Worm (Caenorhabditis elegans) whole organism, L4 larva: ENCODE measurements around the gene M02F4.2.

ENCODE experiments used
- D1046.2 ChIP-seq: fragments of 200-800 bp; sonication (Bioruptor generic); IDR thresholded peaks from 2 replicates; pipeline ENCODE4 v1.3.6; 2022; ENCODE audit warnings: missing genetic modification characterization, missing compliant biosample characterization
- F44E2.7 ChIP-seq: fragments of 200-800 bp; sonication (Bioruptor generic); IDR thresholded peaks from 2 replicates; pipeline ENCODE4 v2.1.2; 2022; ENCODE audit warnings: missing genetic modification characterization, missing compliant biosample characterization
- F49E8.2 ChIP-seq: sonication (generic microtip); optimal IDR thresholded peaks from 2 replicates; lab custom pipeline; 2016; ENCODE audit warnings: missing compliant biosample characterization, mild to moderate bottlenecking, missing genetic modification characterization, borderline replicate concordance
- T20F7.1 ChIP-seq: fragments of 200-800 bp; sonication (Bioruptor generic); optimal IDR thresholded peaks from 2 replicates; lab custom pipeline; 2018; ENCODE audit warnings: mild to moderate bottlenecking, missing genetic modification characterization, missing compliant biosample characterization
- T26A8.4 ChIP-seq: fragments of 200-800 bp; sonication (Bioruptor generic); IDR thresholded peaks from 2 replicates; pipeline ENCODE4 v1.3.6; 2022; ENCODE audit warnings: missing genetic modification characterization, missing compliant biosample characterization
- Y105C5A.15 ChIP-seq: fragments of 200-800 bp; sonication (Bioruptor generic); IDR thresholded peaks from 2 replicates; pipeline ENCODE4 v1.3.6; 2022; ENCODE audit warnings: missing genetic modification characterization, missing compliant biosample characterization
- Y5F2A.4 ChIP-seq: fragments of 200-800 bp; sonication (Bioruptor generic); optimal IDR thresholded peaks from 2 replicates; lab custom pipeline; 2018; ENCODE audit warnings: mild to moderate bottlenecking, missing genetic modification characterization, missing compliant biosample characterization
- Y75B8A.6 ChIP-seq: fragments of 200-800 bp; sonication (Bioruptor generic); IDR thresholded peaks from 2 replicates; pipeline ENCODE4 v1.3.6; 2022; ENCODE audit warnings: missing genetic modification reagents, missing genetic modification characterization, missing compliant biosample characterization
- ZK337.2 ChIP-seq: fragments of 200-800 bp; sonication (Bioruptor generic); IDR thresholded peaks from 2 replicates; pipeline ENCODE4 v1.3.6; 2022; ENCODE audit warnings: missing genetic modification reagents, missing genetic modification characterization, missing compliant biosample characterization
- ceh-44 ChIP-seq: fragments of 200-800 bp; sonication (Bioruptor generic); IDR thresholded peaks from 2 replicates; pipeline ENCODE4 v1.3.6; 2022; ENCODE audit warnings: missing genetic modification reagents, missing genetic modification characterization, missing compliant biosample characterization
- ceh-62 ChIP-seq: sonication (generic microtip); optimal IDR thresholded peaks from 2 replicates; lab custom pipeline; 2017; ENCODE audit warnings: missing biosample characterization, missing genetic modification characterization
- ceh-82 ChIP-seq: sonication (generic microtip); optimal IDR thresholded peaks from 2 replicates; lab custom pipeline; 2017; ENCODE audit warnings: missing biosample characterization, missing genetic modification characterization
- ces-1 ChIP-seq: fragments of 150-350 bp; sonication (generic microtip); optimal IDR thresholded peaks from 4 replicates; lab custom pipeline; 2014; ENCODE audit warnings: missing biosample characterization, missing genetic modification reagents, missing genetic modification characterization
- daf-12 ChIP-seq: fragments of 150-350 bp; optimal IDR thresholded peaks from 2 replicates; lab custom pipeline; 2014; ENCODE audit warnings: missing biosample characterization, missing genetic modification reagents, missing genetic modification characterization
- daf-16 ChIP-seq, 3 experiments: sonication (generic microtip); optimal IDR thresholded peaks; 2 replicates each; lab custom pipeline; 2016 to 2017; ENCODE audit warnings: missing genetic modification characterization in 3 of 3, missing genetic modification reagents in 3 of 3, mild to moderate bottlenecking in 2 of 3, missing compliant biosample characterization in 2 of 3, missing biosample characterization in 1 of 3, moderate library complexity in 1 of 3
- dmd-8 ChIP-seq: fragments of 200-800 bp; sonication (Bioruptor generic); IDR thresholded peaks from 2 replicates; pipeline ENCODE4 v1.3.6; 2022; ENCODE audit warnings: missing genetic modification characterization, missing compliant biosample characterization
- duxl-1 ChIP-seq: sonication (generic microtip); optimal IDR thresholded peaks from 2 replicates; lab custom pipeline; 2016; ENCODE audit warnings: mild to moderate bottlenecking, missing genetic modification characterization, moderate library complexity, missing compliant biosample characterization; ENCODE audit not compliant: poor library complexity
- egl-43 ChIP-seq: fragments of 200-800 bp; sonication (Bioruptor generic); IDR thresholded peaks from 2 replicates; pipeline ENCODE4 v1.3.6; 2022; ENCODE audit warnings: missing genetic modification reagents, missing genetic modification characterization, missing compliant biosample characterization
- fkh-10 ChIP-seq: fragments of 150-350 bp; optimal IDR thresholded peaks from 2 replicates; lab custom pipeline; 2014; ENCODE audit warnings: missing biosample characterization, missing genetic modification reagents, missing genetic modification characterization
- fos-1 ChIP-seq: fragments of 150-350 bp; optimal IDR thresholded peaks from 2 replicates; lab custom pipeline; 2014; ENCODE audit warnings: missing biosample characterization, missing genetic modification characterization
- gei-8 ChIP-seq: fragments of 200-800 bp; sonication (Bioruptor generic); optimal IDR thresholded peaks from 2 replicates; lab custom pipeline; 2018; ENCODE audit warnings: mild to moderate bottlenecking, missing genetic modification characterization, missing compliant biosample characterization
- hlh-11 ChIP-seq: fragments of 200-800 bp; sonication (Bioruptor generic); optimal IDR thresholded peaks from 2 replicates; lab custom pipeline; 2018; ENCODE audit warnings: mild to moderate bottlenecking, missing genetic modification characterization, missing compliant biosample characterization
- hlh-30 ChIP-seq: sonication (generic microtip); optimal IDR thresholded peaks from 2 replicates; lab custom pipeline; 2017; ENCODE audit warnings: antibody characterized with exemption, mild to moderate bottlenecking, missing genetic modification characterization, missing compliant biosample characterization; ENCODE audit not compliant: insufficient read depth
- lin-38 ChIP-seq: fragments of 200-800 bp; sonication (Bioruptor generic); IDR thresholded peaks from 2 replicates; pipeline ENCODE4 v1.3.6; 2022; ENCODE audit warnings: missing genetic modification reagents, missing genetic modification characterization, missing compliant biosample characterization
- lin-39 ChIP-seq: fragments of 150-350 bp; optimal IDR thresholded peaks from 2 replicates; lab custom pipeline; 2014; ENCODE audit warnings: missing biosample characterization, missing genetic modification reagents, missing genetic modification characterization
- lsy-2 ChIP-seq, 2 experiments: fragments of 150-350 bp in 1 of 2; sonication (generic microtip) in 1 of 2; optimal IDR thresholded peaks; 2 replicates each; lab custom pipeline; 2014 to 2017; ENCODE audit warnings: missing biosample characterization in 2 of 2, missing genetic modification characterization in 2 of 2
- mdt-29 ChIP-seq: fragments of 200-800 bp; sonication (Bioruptor generic); IDR thresholded peaks from 2 replicates; pipeline ENCODE4 v1.3.6; 2022; ENCODE audit warnings: missing genetic modification reagents, missing genetic modification characterization, missing compliant biosample characterization
- mep-1 ChIP-seq: fragments of 150-350 bp; sonication (generic microtip); optimal IDR thresholded peaks from 3 replicates; lab custom pipeline; 2014; ENCODE audit warnings: missing biosample characterization, missing genetic modification characterization
- nhr-102 ChIP-seq: sonication (generic microtip); optimal IDR thresholded peaks from 2 replicates; lab custom pipeline; 2016; ENCODE audit warnings: mild to moderate bottlenecking, missing genetic modification characterization, moderate library complexity, missing compliant biosample characterization
- nhr-11 ChIP-seq: fragments of 150-350 bp; optimal IDR thresholded peaks from 2 replicates; lab custom pipeline; 2014; ENCODE audit warnings: missing biosample characterization, missing genetic modification characterization
- nhr-237 ChIP-seq: sonication (generic microtip); optimal IDR thresholded peaks from 2 replicates; lab custom pipeline; 2017; ENCODE audit warnings: missing biosample characterization, missing genetic modification characterization
- nhr-25 ChIP-seq: sonication (generic microtip); optimal IDR thresholded peaks from 2 replicates; lab custom pipeline; 2017; ENCODE audit warnings: missing genetic modification characterization, mild to moderate bottlenecking, missing compliant biosample characterization, antibody characterized with exemption, moderate library complexity, borderline replicate concordance; ENCODE audit not compliant: insufficient read depth
- nhr-41 ChIP-seq: fragments of 200-800 bp; sonication (Bioruptor generic); IDR thresholded peaks from 2 replicates; pipeline ENCODE4 v1.3.6; 2022; ENCODE audit warnings: missing genetic modification reagents, missing genetic modification characterization, missing compliant biosample characterization
- nhr-48 ChIP-seq: sonication (generic microtip); optimal IDR thresholded peaks from 2 replicates; lab custom pipeline; 2016; ENCODE audit warnings: mild to moderate bottlenecking, missing genetic modification characterization, missing compliant biosample characterization
- nhr-76 ChIP-seq: fragments of 150-350 bp; optimal IDR thresholded peaks from 2 replicates; lab custom pipeline; 2014; ENCODE audit warnings: missing biosample characterization, missing genetic modification characterization
- nhr-77 ChIP-seq: fragments of 150-350 bp; optimal IDR thresholded peaks from 2 replicates; lab custom pipeline; 2014; ENCODE audit warnings: missing biosample characterization, missing genetic modification characterization
- rbr-2 ChIP-seq: sonication (generic microtip); optimal IDR thresholded peaks from 2 replicates; lab custom pipeline; 2016; ENCODE audit warnings: missing genotype, missing genetic modification characterization, missing compliant biosample characterization
- skn-1 ChIP-seq: fragments of 150-350 bp; optimal IDR thresholded peaks from 2 replicates; lab custom pipeline; 2014; ENCODE audit warnings: missing biosample characterization, missing genetic modification characterization
- snpc-1.2 ChIP-seq: fragments of 200-800 bp; sonication (Bioruptor generic); IDR thresholded peaks from 2 replicates; pipeline ENCODE4 v1.3.6; 2022; ENCODE audit warnings: missing genetic modification reagents, missing genetic modification characterization, missing compliant biosample characterization
- spr-1 ChIP-seq: sonication (generic microtip); optimal IDR thresholded peaks from 2 replicates; lab custom pipeline; 2016; ENCODE audit warnings: mild to moderate bottlenecking, missing genetic modification characterization, missing compliant biosample characterization
- spr-3 ChIP-seq: fragments of 200-800 bp; sonication (Bioruptor generic); optimal IDR thresholded peaks from 2 replicates; lab custom pipeline; 2018; ENCODE audit warnings: mild to moderate bottlenecking, missing genetic modification characterization, missing compliant biosample characterization
- tag-97 ChIP-seq: fragments of 200-800 bp; sonication (Bioruptor generic); IDR thresholded peaks from 2 replicates; pipeline ENCODE4 v1.3.6; 2022; ENCODE audit warnings: missing genetic modification characterization, missing compliant biosample characterization
- tra-1 ChIP-seq: fragments of 200-800 bp; sonication (Bioruptor generic); IDR thresholded peaks from 2 replicates; pipeline ENCODE4 v1.3.6; 2022; ENCODE audit warnings: missing genetic modification reagents, missing genetic modification characterization, missing compliant biosample characterization
- unc-130 ChIP-seq: sonication (generic microtip); optimal IDR thresholded peaks from 2 replicates; lab custom pipeline; 2016; ENCODE audit warnings: missing genetic modification reagents, missing genetic modification characterization, missing compliant biosample characterization
- unc-39 ChIP-seq: sonication (generic microtip); optimal IDR thresholded peaks from 2 replicates; lab custom pipeline; 2017; ENCODE audit warnings: missing biosample characterization, missing genetic modification characterization
- vab-7 ChIP-seq: fragments of 200-800 bp; sonication (Bioruptor generic); IDR thresholded peaks from 2 replicates; pipeline ENCODE4 v1.3.6; 2022; ENCODE audit warnings: missing genetic modification reagents, missing genetic modification characterization, missing compliant biosample characterization
- zag-1 ChIP-seq: fragments of 150-350 bp; optimal IDR thresholded peaks from 2 replicates; lab custom pipeline; 2014; ENCODE audit warnings: missing biosample characterization, missing genetic modification characterization
- zfp-2 ChIP-seq: sonication (generic microtip); optimal IDR thresholded peaks from 2 replicates; lab custom pipeline; 2016; ENCODE audit warnings: mild to moderate bottlenecking, missing genetic modification characterization, missing compliant biosample characterization
- zip-11 ChIP-seq: fragments of 200-800 bp; sonication (Bioruptor generic); IDR thresholded peaks from 2 replicates; pipeline ENCODE4 v1.3.6; 2022; ENCODE audit warnings: missing genetic modification characterization, missing compliant biosample characterization

Gene M02F4.2

DNA sequence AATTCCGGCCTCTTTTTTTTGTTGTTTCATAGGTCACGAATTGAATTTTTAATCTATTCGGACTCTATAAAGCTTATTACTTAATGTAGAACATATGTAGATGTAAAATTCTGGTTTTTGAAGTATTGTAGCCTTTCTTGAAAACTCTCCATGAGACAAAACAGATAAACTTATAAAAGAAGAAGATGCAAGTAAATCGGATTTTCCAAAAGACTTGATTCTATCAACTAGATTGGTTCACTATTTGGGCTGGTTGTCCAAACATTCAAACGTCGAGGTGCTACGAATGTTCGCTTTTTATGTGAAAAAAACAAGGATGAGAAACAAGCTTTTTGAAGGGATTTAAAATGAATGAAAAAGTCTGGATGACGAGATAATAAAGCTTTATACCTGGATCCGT is 5.9 kb upstream of the M02F4.2 start:
- TF ChIP-seq egl-43 (GFP tag; lab: Robert Waterston, UW) (no peak), F49E8.2 (tag; lab: Kevin White, UChicago) (no peak), nhr-76 (tag; lab: Kevin White, UChicago) (no peak), ces-1 (peak; percentile 53), fkh-10 (GFP tag; lab: Kevin White, UChicago) (peak; percentile 33), lsy-2 (tag; optimal IDR thresholded peaks at IDR 0.05; lab: Kevin White, UChicago) (no peak), unc-130 (GFP tag; lab: Kevin White, UChicago) (no peak), D1046.2 (GFP tag; lab: Robert Waterston, UW) (no peak), nhr-25 (no peak), zfp-2 (no peak), fos-1 (tag; lab: Kevin White, UChicago) (no peak), lin-39 (tag; lab: Kevin White, UChicago) (no peak)

DNA sequence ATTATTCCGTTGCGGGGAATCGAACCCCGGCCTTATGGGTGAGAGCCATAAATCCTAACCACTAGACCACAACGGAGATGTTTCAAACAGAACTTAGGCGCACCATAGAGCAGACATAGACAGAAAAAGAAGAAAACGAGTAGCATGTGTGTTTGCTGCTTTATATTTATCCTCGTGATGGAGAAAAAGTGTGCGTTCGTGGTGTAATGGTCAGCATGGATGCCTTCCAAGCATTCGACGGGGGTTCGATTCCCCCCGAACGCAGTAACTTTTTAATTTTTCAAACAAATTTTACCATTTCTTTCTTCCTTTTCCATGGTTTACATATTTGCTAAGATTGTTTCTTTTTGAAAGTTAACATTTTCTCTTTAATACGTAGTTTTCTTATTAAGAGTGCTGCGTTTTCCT is 1.9 kb upstream of the M02F4.2 start:
- TF ChIP-seq tag-97 (GFP tag; lab: Robert Waterston, UW) (no peak), nhr-11 (tag; lab: Kevin White, UChicago) (peak; percentile 89), ceh-82 (tag; lab: Kevin White, UChicago) (no peak), ceh-62 (no peak), zip-11 (GFP tag; lab: Robert Waterston, UW) (peak; percentile 91), lin-38 (GFP tag; lab: Robert Waterston, UW) (peak; percentile 89), F44E2.7 (peak; percentile 99), Y105C5A.15 (GFP tag; lab: Robert Waterston, UW) (peak; percentile 99), hlh-11 (tag; lab: Kevin White, UChicago) (peak; percentile 90), snpc-1.2 (GFP tag; lab: Robert Waterston, UW) (peak; percentile 96), Y5F2A.4 (peak; percentile 92), T26A8.4 (GFP tag; lab: Robert Waterston, UW) (peak; percentile 97), ceh-44 (GFP tag; lab: Robert Waterston, UW) (peak; percentile 97), ZK337.2 (GFP tag; lab: Robert Waterston, UW) (peak; percentile 95), dmd-8 (GFP tag; lab: Robert Waterston, UW) (peak; percentile 100), hlh-30 (tag; lab: Kevin White, UChicago) (peak; percentile 83), daf-16 (GFP tag; optimal IDR thresholded peaks at IDR 0.05; lab: Kevin White, UChicago) (peak; percentile 84 to 96), daf-16 (tag; optimal IDR thresholded peaks at IDR 0.05; lab: Kevin White, UChicago) (peak; percentile 85), mep-1 (tag; lab: Kevin White, UChicago) (peak; percentile 97), nhr-41 (GFP tag; lab: Robert Waterston, UW) (peak; percentile 99), spr-1 (tag; lab: Kevin White, UChicago) (peak; percentile 94), spr-3 (GFP tag; lab: Kevin White, UChicago) (peak; percentile 93), rbr-2 (tag; lab: Kevin White, UChicago) (peak; percentile 95), skn-1 (tag; lab: Kevin White, UChicago) (no peak), nhr-77 (peak; percentile 65), daf-12 (no peak), nhr-48 (tag; lab: Kevin White, UChicago) (peak; percentile 89), vab-7 (GFP tag; lab: Robert Waterston, UW) (peak; percentile 99), nhr-237 (tag; lab: Kevin White, UChicago) (peak; percentile 1), T20F7.1 (peak; percentile 83), D1046.2 (GFP tag; lab: Robert Waterston, UW) (peak; percentile 96), mdt-29 (GFP tag; lab: Robert Waterston, UW) (peak; percentile 97), tra-1 (GFP tag; lab: Robert Waterston, UW) (peak; percentile 99), duxl-1 (peak; percentile 93), gei-8 (GFP tag; lab: Kevin White, UChicago) (peak; percentile 97), nhr-102 (tag; lab: Kevin White, UChicago) (peak; percentile 95), Y75B8A.6 (GFP tag; lab: Robert Waterston, UW) (peak; percentile 97), zag-1 (peak; percentile 78), unc-39 (tag; lab: Kevin White, UChicago) (no peak), fkh-10 (GFP tag; lab: Kevin White, UChicago) (peak; percentile 86)
